Worm (Caenorhabditis elegans) whole organism, midembryonic: ENCODE data around the gene acd-3.

ENCODE experiments used
- flt-1 ChIP-seq: fragments of 200-800 bp; sonication (Bioruptor generic); IDR thresholded peaks from 2 replicates; pipeline ENCODE4 v1.3.6; 2022; ENCODE audit warnings: missing genetic modification characterization, missing compliant biosample characterization
- ref-1 ChIP-seq: fragments of 200-800 bp; sonication (Bioruptor generic); conservative IDR thresholded peaks from 2 replicates; pipeline ENCODE4 v1.3.6; 2022; ENCODE audit warnings: missing genetic modification reagents, missing genetic modification characterization, missing compliant biosample characterization
- tab-1 ChIP-seq: fragments of 200-800 bp; sonication (Bioruptor generic); IDR thresholded peaks from 2 replicates; pipeline ENCODE4 v1.3.6; 2022; ENCODE audit warnings: missing genetic modification characterization, missing compliant biosample characterization

DNA sequence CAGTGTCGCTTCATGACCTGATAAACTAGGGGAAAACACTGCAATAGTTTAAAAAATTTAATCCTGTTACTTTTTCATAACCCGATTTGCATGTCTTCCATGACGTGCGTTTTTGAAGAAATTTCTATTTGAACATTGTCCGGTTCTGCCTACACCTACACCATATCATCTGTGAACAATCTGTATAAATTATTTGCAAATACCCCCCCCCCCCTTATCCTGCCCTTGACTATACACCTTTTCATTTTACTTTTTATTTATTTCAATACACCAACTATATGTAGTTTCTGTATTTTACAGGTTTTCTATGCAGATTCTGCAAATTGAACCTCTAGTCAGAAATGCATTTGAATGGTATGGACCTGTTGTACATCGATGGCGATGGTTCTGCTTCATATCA, 39.1 kb downstream of the acd-3 start, which contains the start of gene daf-6:
- no peak for TF ChIP-seq flt-1 (GFP tag; lab: Robert Waterston, UW)
- TF ChIP-seq tab-1 (GFP tag; lab: Robert Waterston, UW) = no peak
- TF ChIP-seq ref-1 (GFP tag; lab: Robert Waterston, UW) = no peak
